Worm (Caenorhabditis elegans) whole organism, dauer: ENCODE data around the gene F56D5.5.

ENCODE experiments used
- unc-62 ChIP-seq: sonication (generic microtip); optimal IDR thresholded peaks from 2 replicates; lab custom pipeline; 2017; ENCODE audit warnings: missing biosample characterization, missing genetic modification reagents, missing genetic modification characterization

The F56D5.5 gene

ce11 chrIV:9398512-9398911 is 9.4 kb downstream of the F56D5.5 start, which contains the start of gene F56D5.2:
TSS of gene F56D5.2 (minus strand) at chrIV:9398612.
- TF ChIP-seq unc-62 (GFP tag; lab: Kevin White, UChicago), result no peak

ce11 chrIV:9397278-9397677 is 10.6 kb downstream of the F56D5.5 start, which contains the start of gene F56D5.3:
TSS of gene F56D5.3 (plus strand) at chrIV:9397578.
- TF ChIP-seq unc-62 (GFP tag; lab: Kevin White, UChicago), result no peak

- TF ChIP-seq unc-62 (GFP tag; lab: Kevin White, UChicago), result no peak
Measured at ce11 chrIV:9396118-9396517, 11.8 kb downstream of the F56D5.5 start, which contains the start of gene col-121. TSS of gene col-121 (minus strand) at chrIV:9396218.

- no peak for TF ChIP-seq unc-62 (GFP tag; lab: Kevin White, UChicago)
Measured at ce11 chrIV:9386038-9386437, 21.9 kb downstream of the F56D5.5 start, which contains the start of gene daf-15. TSS of gene daf-15 (plus strand) at chrIV:9386208.

- no peak for TF ChIP-seq unc-62 (GFP tag; lab: Kevin White, UChicago)
Measured at ce11 chrIV:9384826-9385225, 23.1 kb downstream of the F56D5.5 start, which contains the start of gene C10C5.7. TSS of gene C10C5.7 (plus strand) at chrIV:9385126.

- no peak for TF ChIP-seq unc-62 (GFP tag; lab: Kevin White, UChicago)
Measured at ce11 chrIV:9381136-9381535, 26.8 kb downstream of the F56D5.5 start, which contains the start of gene C10C5.5. TSS of gene C10C5.5 (plus strand) at chrIV:9381436.

ce11 chrIV:9378272-9378671 is 29.6 kb downstream of the F56D5.5 start, which contains the start of gene C10C5.4:
TSS of gene C10C5.4 (plus strand) at chrIV:9378552.
- no peak for TF ChIP-seq unc-62 (GFP tag; lab: Kevin White, UChicago)

- no peak for TF ChIP-seq unc-62 (GFP tag; lab: Kevin White, UChicago)
Measured at ce11 chrIV:9376550-9376949, 31.4 kb downstream of the F56D5.5 start.

- TF ChIP-seq unc-62 (GFP tag; lab: Kevin White, UChicago), result no peak
Measured at ce11 chrIV:9374529-9374928, 33.4 kb downstream of the F56D5.5 start, which contains the start of gene C10C5.3. TSS of gene C10C5.3 (plus strand) at chrIV:9374829.

- no peak for TF ChIP-seq unc-62 (GFP tag; lab: Kevin White, UChicago)
Measured at ce11 chrIV:9371126-9371525, 36.8 kb downstream of the F56D5.5 start, which contains the start of gene fbxc-58. TSS of gene fbxc-58 (plus strand) at chrIV:9371508.

ce11 chrIV:9367852-9368627 is 39.9 kb downstream of the F56D5.5 start:
- TF ChIP-seq unc-62 (GFP tag; lab: Kevin White, UChicago), result no peak

- TF ChIP-seq unc-62 (GFP tag; lab: Kevin White, UChicago), result no peak
Measured at ce11 chrIV:9366411-9366810, 41.5 kb downstream of the F56D5.5 start, which contains the start of gene pezo-1. TSS of gene pezo-1 (minus strand) at chrIV:9366511.
